Fruit fly (Drosophila melanogaster) whole organism, embryonic: ENCODE measurements around the gene mal.
A peak's percentile ranks its signal among the peaks of the same experiment; 100 is the strongest.

Experiments
- Ada2b ChIP-seq: fragments of 200-800 bp; sonication (Bioruptor generic); IDR thresholded peaks from 2 replicates; pipeline ENCODE4 v1.3.6; 2022; ENCODE audit warnings: missing biosample characterization, missing genetic modification characterization
- B-H2 ChIP-seq: fragments of 200-800 bp; sonication (Bioruptor generic); optimal IDR thresholded peaks from 2 replicates; lab custom pipeline; 2018; ENCODE audit warnings: missing biosample characterization, mild to moderate bottlenecking, missing genetic modification characterization
- Bteb2 ChIP-seq: fragments of 200-800 bp; sonication (Bioruptor generic); optimal IDR thresholded peaks from 2 replicates; lab custom pipeline; 2016; ENCODE audit warnings: missing biosample characterization, missing genetic modification characterization
- CG11093 ChIP-seq: fragments of 200-800 bp; sonication (Bioruptor generic); IDR thresholded peaks from 3 replicates; pipeline ENCODE4 v1.3.6; 2022; ENCODE audit warnings: missing biosample characterization, missing genetic modification characterization
- CG11560 ChIP-seq: fragments of 200-800 bp; sonication (Bioruptor generic); IDR thresholded peaks from 3 replicates; pipeline ENCODE4 v1.3.6; 2022; ENCODE audit warnings: missing biosample characterization, missing genetic modification characterization
- CG12391 ChIP-seq: fragments of 200-800 bp; sonication (Bioruptor generic); optimal IDR thresholded peaks from 3 replicates; lab custom pipeline; 2018; ENCODE audit warnings: missing biosample characterization, mild to moderate bottlenecking, missing genetic modification characterization, moderate library complexity
- CG12659 ChIP-seq: fragments of 200-800 bp; sonication (Bioruptor generic); optimal IDR thresholded peaks from 3 replicates; lab custom pipeline; 2017; ENCODE audit warnings: mild to moderate bottlenecking, missing biosample characterization, missing genetic modification reagents, missing genetic modification characterization
- CG13775 ChIP-seq: fragments of 200-800 bp; sonication (Bioruptor generic); optimal IDR thresholded peaks from 3 replicates; lab custom pipeline; 2017; ENCODE audit warnings: missing biosample characterization, mild to moderate bottlenecking, missing genetic modification characterization
- CG14710 ChIP-seq: fragments of 200-800 bp; sonication (Bioruptor generic); optimal IDR thresholded peaks from 3 replicates; lab custom pipeline; 2019; ENCODE audit warnings: missing biosample characterization, mild to moderate bottlenecking, missing genetic modification characterization, moderate library complexity
- CG16813 ChIP-seq: fragments of 200-800 bp; sonication (Bioruptor generic); IDR thresholded peaks from 3 replicates; pipeline ENCODE4 v1.3.6; 2022; ENCODE audit warnings: missing biosample characterization, missing genetic modification characterization; ENCODE audit not compliant: partially characterized antibody
- CG17802 ChIP-seq: fragments of 200-800 bp; sonication (Bioruptor generic); optimal IDR thresholded peaks from 2 replicates; lab custom pipeline; 2018; ENCODE audit warnings: missing biosample characterization, mild to moderate bottlenecking, missing genetic modification characterization, moderate library complexity
- CG1792 ChIP-seq: fragments of 200-800 bp; sonication (Bioruptor generic); optimal IDR thresholded peaks from 2 replicates; lab custom pipeline; 2016; ENCODE audit warnings: missing biosample characterization, missing genetic modification characterization
- CG18011 ChIP-seq: fragments of 200-800 bp; sonication (Bioruptor generic); optimal IDR thresholded peaks from 2 replicates; lab custom pipeline; 2017; ENCODE audit warnings: missing biosample characterization, missing genetic modification characterization, mild to moderate bottlenecking, moderate library complexity, missing genotype
- CG30020 ChIP-seq: fragments of 200-800 bp; optimal IDR thresholded peaks from 2 replicates; lab custom pipeline; 2019; ENCODE audit warnings: missing biosample characterization, mild to moderate bottlenecking, missing genetic modification characterization, moderate library complexity
- CG34224 ChIP-seq: fragments of 200-800 bp; sonication (Bioruptor generic); IDR thresholded peaks from 3 replicates; pipeline ENCODE4 v1.3.6; 2022; ENCODE audit warnings: missing biosample characterization, missing genetic modification characterization; ENCODE audit not compliant: partially characterized antibody
- CG3838 ChIP-seq: fragments of 200-800 bp; sonication (Bioruptor generic); optimal IDR thresholded peaks from 3 replicates; lab custom pipeline; 2016; ENCODE audit warnings: missing biosample characterization, missing genetic modification characterization
- CG4617 ChIP-seq: fragments of 200-800 bp; sonication (Bioruptor generic); optimal IDR thresholded peaks from 3 replicates; lab custom pipeline; 2016; ENCODE audit warnings: missing biosample characterization, missing genetic modification characterization, borderline replicate concordance
- CG7357 ChIP-seq: fragments of 200-800 bp; sonication (Bioruptor generic); IDR thresholded peaks from 3 replicates; pipeline ENCODE4 v1.3.6; 2022; ENCODE audit warnings: missing biosample characterization, missing genetic modification characterization
- CG7987 ChIP-seq: fragments of 200-800 bp; sonication (Bioruptor generic); optimal IDR thresholded peaks from 2 replicates; lab custom pipeline; 2018; ENCODE audit warnings: missing biosample characterization, mild to moderate bottlenecking, missing genetic modification characterization, moderate library complexity
- CG8924 ChIP-seq: fragments of 200-800 bp; optimal IDR thresholded peaks from 3 replicates; lab custom pipeline; 2019; ENCODE audit warnings: missing biosample characterization, mild to moderate bottlenecking, missing genetic modification characterization, moderate library complexity
- CG8944 ChIP-seq: fragments of 200-800 bp; sonication (Bioruptor generic); optimal IDR thresholded peaks from 3 replicates; lab custom pipeline; 2016; ENCODE audit warnings: missing biosample characterization, missing genetic modification characterization
- CG9215 ChIP-seq: fragments of 200-800 bp; sonication (Bioruptor generic); IDR thresholded peaks from 2 replicates; pipeline ENCODE4 v1.3.6; 2022; ENCODE audit warnings: missing biosample characterization, missing genetic modification characterization
- CoRest ChIP-seq: fragments of 200-800 bp; sonication (Bioruptor generic); optimal IDR thresholded peaks from 3 replicates; lab custom pipeline; 2018; ENCODE audit warnings: missing biosample characterization, mild to moderate bottlenecking, missing genetic modification characterization, moderate library complexity
- Dref ChIP-seq: fragments of 200-800 bp; sonication (Bioruptor generic); IDR thresholded peaks from 2 replicates; pipeline ENCODE4 v1.3.6; 2022; ENCODE audit warnings: missing biosample characterization, missing genetic modification characterization
- Gug ChIP-seq: fragments of 200-800 bp; sonication (Bioruptor generic); IDR thresholded peaks from 4 replicates; pipeline ENCODE4 v1.3.6; 2022; ENCODE audit warnings: missing biosample characterization, missing genetic modification characterization
- HLH4C ChIP-seq: fragments of 200-800 bp; sonication (Bioruptor generic); IDR thresholded peaks from 3 replicates; pipeline ENCODE4 v1.3.6; 2022; ENCODE audit warnings: missing biosample characterization, missing genetic modification characterization; ENCODE audit not compliant: partially characterized antibody
- Hey ChIP-seq: fragments of 200-800 bp; sonication (Bioruptor generic); optimal IDR thresholded peaks from 3 replicates; lab custom pipeline; 2018; ENCODE audit warnings: missing biosample characterization, mild to moderate bottlenecking, missing genetic modification characterization
- Hsf ChIP-seq: fragments of 200-800 bp; sonication (Bioruptor generic); optimal IDR thresholded peaks from 3 replicates; lab custom pipeline; 2016; ENCODE audit warnings: missing biosample characterization, missing genetic modification characterization
- Myb ChIP-seq: fragments of 200-800 bp; sonication (Bioruptor generic); optimal IDR thresholded peaks from 2 replicates; lab custom pipeline; 2016; ENCODE audit warnings: missing biosample characterization, missing genetic modification characterization
- Neu2 ChIP-seq: fragments of 200-800 bp; sonication (Bioruptor generic); optimal IDR thresholded peaks from 3 replicates; lab custom pipeline; 2016; ENCODE audit warnings: missing biosample characterization, missing genetic modification characterization, borderline replicate concordance
- Nf-YC ChIP-seq: fragments of 200-800 bp; optimal IDR thresholded peaks from 3 replicates; lab custom pipeline; 2019; ENCODE audit warnings: missing biosample characterization, mild to moderate bottlenecking, missing genetic modification characterization, moderate library complexity
- Pdp1 ChIP-seq, 2 experiments: fragments of 200-800 bp; sonication (Bioruptor generic); optimal IDR thresholded peaks; 3 replicates each; lab custom pipeline; 2016; ENCODE audit warnings: missing biosample characterization in 2 of 2, missing genetic modification characterization in 2 of 2, mild to moderate bottlenecking in 1 of 2, moderate library complexity in 1 of 2
- Scr ChIP-seq: fragments of 200-800 bp; sonication (Bioruptor generic); IDR thresholded peaks from 2 replicates; pipeline ENCODE4 v1.3.6; 2022; ENCODE audit warnings: missing biosample characterization, missing genetic modification characterization; ENCODE audit not compliant: partially characterized antibody
- Sry-β ChIP-seq: fragments of 200-800 bp; sonication (Bioruptor generic); optimal IDR thresholded peaks from 2 replicates; lab custom pipeline; 2018; ENCODE audit warnings: missing biosample characterization, mild to moderate bottlenecking, missing genetic modification characterization, moderate library complexity
- Sry-δ ChIP-seq: fragments of 200-800 bp; sonication (Bioruptor generic); optimal IDR thresholded peaks from 2 replicates; lab custom pipeline; 2016; ENCODE audit warnings: missing biosample characterization, missing genetic modification characterization
- amos ChIP-seq: fragments of 200-800 bp; sonication (Bioruptor generic); IDR thresholded peaks from 2 replicates; pipeline ENCODE4 v1.3.6; 2022; ENCODE audit warnings: missing biosample characterization, missing genetic modification characterization; ENCODE audit not compliant: partially characterized antibody
- bbx ChIP-seq: fragments of 200-800 bp; sonication (Bioruptor generic); IDR thresholded peaks from 2 replicates; pipeline ENCODE4 v1.3.6; 2022; ENCODE audit warnings: missing biosample characterization, missing genetic modification characterization; ENCODE audit not compliant: partially characterized antibody
- gro ChIP-seq: fragments of 200-800 bp; sonication (Bioruptor generic); optimal IDR thresholded peaks from 2 replicates; lab custom pipeline; 2016; ENCODE audit warnings: missing biosample characterization, missing genetic modification characterization
- ind ChIP-seq: fragments of 200-800 bp; sonication (Bioruptor generic); optimal IDR thresholded peaks from 3 replicates; lab custom pipeline; 2016; ENCODE audit warnings: missing biosample characterization, missing genetic modification characterization
- phol ChIP-seq: fragments of 200-800 bp; sonication (Bioruptor generic); optimal IDR thresholded peaks from 3 replicates; lab custom pipeline; 2018; ENCODE audit warnings: missing biosample characterization, mild to moderate bottlenecking, missing genetic modification characterization, moderate library complexity
- prd ChIP-seq, 3 experiments: fragments of >200 bp in 2 of 3; fragments of 200-800 bp in 1 of 3; sonication (Bioruptor generic) in 1 of 3; optimal IDR thresholded peaks in 2 of 3; IDR thresholded peaks in 1 of 3; 2 replicates in 2 of 3; 3 replicates in 1 of 3; pipeline versions ENCODE4 v1.3.6 to Lab custom; 2017 to 2022; ENCODE audit warnings: missing biosample characterization in 1 of 3, missing genetic modification characterization in 1 of 3
- psq ChIP-seq: fragments of 200-800 bp; sonication (Bioruptor generic); optimal IDR thresholded peaks from 2 replicates; lab custom pipeline; 2017; ENCODE audit warnings: missing biosample characterization, missing genetic modification characterization
- row ChIP-seq: fragments of 200-800 bp; sonication (Bioruptor generic); IDR thresholded peaks from 3 replicates; pipeline ENCODE4 v1.3.6; 2022; ENCODE audit warnings: missing biosample characterization, missing genetic modification characterization
- shn ChIP-seq: fragments of 200-800 bp; sonication (Bioruptor generic); optimal IDR thresholded peaks from 3 replicates; lab custom pipeline; 2016; ENCODE audit warnings: missing biosample characterization, missing genetic modification characterization
- slou ChIP-seq: fragments of 200-800 bp; sonication (Bioruptor generic); optimal IDR thresholded peaks from 3 replicates; lab custom pipeline; 2016; ENCODE audit warnings: missing biosample characterization, missing genetic modification characterization
- sna ChIP-seq: fragments of 200-800 bp; sonication (Bioruptor generic); IDR thresholded peaks from 2 replicates; pipeline ENCODE4 v1.3.6; 2022; ENCODE audit warnings: missing biosample characterization, missing genetic modification characterization; ENCODE audit not compliant: partially characterized antibody
- unc-4 ChIP-seq: fragments of 200-800 bp; sonication (Bioruptor generic); IDR thresholded peaks from 2 replicates; pipeline ENCODE4 v1.3.6; 2022; ENCODE audit warnings: missing biosample characterization, missing genetic modification characterization; ENCODE audit not compliant: partially characterized antibody
- vfl ChIP-seq: fragments of 200-800 bp; sonication (Bioruptor generic); optimal IDR thresholded peaks from 2 replicates; lab custom pipeline; 2016; ENCODE audit warnings: missing biosample characterization, missing genetic modification characterization
- zfh2 ChIP-seq: fragments of 200-800 bp; sonication (Bioruptor generic); optimal IDR thresholded peaks from 2 replicates; lab custom pipeline; 2016; ENCODE audit warnings: missing biosample characterization, missing genetic modification characterization

Gene mal

dm6 chrX:20423747-20424165 is 5.7 kb upstream of the mal start, which contains the start of the genes Pp4-19C and cactin (continued):
- TF ChIP-seq CG14710, result peak; percentile 60
- TF ChIP-seq Bteb2 (GFP tag; lab: Kevin White, UChicago), result peak; percentile 3
- TF ChIP-seq CG12659 (GFP tag; lab: Kevin White, UChicago), result peak; percentile 29
- TF ChIP-seq Myb, result peak; percentile 22
- TF ChIP-seq CG7987 (GFP tag; lab: Kevin White, UChicago), result no peak
- peak; percentile 90 for TF ChIP-seq Sry-δ
- TF ChIP-seq CG4617, result peak; percentile 62
- TF ChIP-seq Pdp1 (GFP tag; optimal IDR thresholded peaks at IDR 0.05; lab: Kevin White, UChicago), result peak; percentile 18 to 78
- TF ChIP-seq zfh2 (GFP tag; lab: Kevin White, UChicago), result peak; percentile 35
- TF ChIP-seq Nf-YC (tag; lab: Kevin White, UChicago), result peak; percentile 81
- TF ChIP-seq CG18011 (GFP tag; lab: Kevin White, UChicago), result no peak
- peak; percentile 30; the same call in 1 of the 2 replicates for TF ChIP-seq CG9215
- peak; percentile 69 for TF ChIP-seq phol
- TF ChIP-seq vfl (GFP tag; lab: Kevin White, UChicago), result no peak
- peak; percentile 69 for TF ChIP-seq CG30020 (tag; lab: Kevin White, UChicago)
- TF ChIP-seq CoRest, result peak; percentile 41
- TF ChIP-seq CG1792 (GFP tag; lab: Kevin White, UChicago), result peak; percentile 28
- TF ChIP-seq CG17802 (tag; lab: Kevin White, UChicago), result peak; percentile 22
- peak; percentile 91 for TF ChIP-seq CG16813
- no peak; the same call in 1 of the 2 replicates for TF ChIP-seq bbx (GFP tag; lab: Robert Waterston, UW)
- TF ChIP-seq CG8924, result peak; percentile 40
- TF ChIP-seq CG11093 (GFP tag; lab: Robert Waterston, UW), result no peak
- peak; percentile 13; the same call in 1 of the 4 replicates for TF ChIP-seq Gug (GFP tag; lab: Robert Waterston, UW)
- no peak for TF ChIP-seq gro (GFP tag; lab: Kevin White, UChicago)
- TF ChIP-seq Scr (GFP tag; lab: Robert Waterston, UW), result peak; percentile 91
- no peak for TF ChIP-seq psq (GFP tag; lab: Kevin White, UChicago)
- TF ChIP-seq Sry-β, result no peak
- peak; percentile 80 for TF ChIP-seq amos (GFP tag; lab: Robert Waterston, UW)
- TF ChIP-seq Neu2, result peak; percentile 62
- peak; percentile 7 for TF ChIP-seq CG13775 (GFP tag; lab: Kevin White, UChicago)
- peak; percentile 61; the same call in 2 of the 3 replicates for TF ChIP-seq CG11560
- no peak for TF ChIP-seq CG3838 (GFP tag; lab: Kevin White, UChicago)
- TF ChIP-seq row, result peak; percentile 72
- TF ChIP-seq Dref (GFP tag; lab: Robert Waterston, UW), result peak; percentile 77
- TF ChIP-seq CG34224 (GFP tag; lab: Robert Waterston, UW), result peak; percentile 83
- TF ChIP-seq CG12391 (tag; lab: Kevin White, UChicago), result peak; percentile 34
- TF ChIP-seq sna (GFP tag; lab: Robert Waterston, UW), result peak; percentile 86
- TF ChIP-seq unc-4, result peak; percentile 83
- TF ChIP-seq shn (GFP tag; lab: Kevin White, UChicago), result peak; percentile 1
- TF ChIP-seq ind (GFP tag; lab: Kevin White, UChicago), result peak; percentile 17
- TF ChIP-seq Hsf (GFP tag; lab: Kevin White, UChicago), result peak; percentile 36
- peak; percentile 95 for TF ChIP-seq HLH4C (GFP tag; lab: Robert Waterston, UW)
- TF ChIP-seq Hey (tag; lab: Kevin White, UChicago), result no peak
- TF ChIP-seq CG7357 (GFP tag; lab: Robert Waterston, UW), result peak; percentile 57; the same call in 1 of the 3 replicates
- no peak for TF ChIP-seq Ada2b (GFP tag; lab: Robert Waterston, UW)
- TF ChIP-seq B-H2, result no peak
- peak; percentile 41 for TF ChIP-seq CG8944
- TF ChIP-seq slou (GFP tag; lab: Kevin White, UChicago), result no peak
- TF ChIP-seq prd (optimal IDR thresholded peaks at IDR 0.05; lab: Kevin White, UChicago), result no peak
- TF ChIP-seq prd (GFP tag; IDR thresholded peaks at IDR 0.05; lab: Robert Waterston, UW), result peak; percentile 40; the same call in 1 of the 3 replicates
